Worm (Caenorhabditis elegans) whole organism, L3 larva: Measurements from ENCODE around the gene stg-1.
A peak's percentile ranks its signal among the peaks of the same experiment; 100 is the strongest.

Experiments used
- ama-1 ChIP-seq: fragments of 150-350 bp; optimal IDR thresholded peaks from 2 replicates; lab custom pipeline; 2018
- ceh-16 ChIP-seq: sonication (generic microtip); optimal IDR thresholded peaks from 2 replicates; lab custom pipeline; 2017; ENCODE audit warnings: missing biosample characterization, missing genetic modification characterization
- ceh-9 ChIP-seq: sonication (generic microtip); optimal IDR thresholded peaks from 2 replicates; lab custom pipeline; 2018; ENCODE audit warnings: missing biosample characterization, missing genetic modification characterization
- daf-12 ChIP-seq: fragments of 150-350 bp; optimal IDR thresholded peaks from 2 replicates; lab custom pipeline; 2014; ENCODE audit warnings: missing biosample characterization, missing genetic modification reagents, missing genetic modification characterization
- egl-27 ChIP-seq: sonication (generic microtip); optimal IDR thresholded peaks from 4 replicates; lab custom pipeline; 2017; ENCODE audit warnings: missing biosample characterization, missing genetic modification reagents, missing genetic modification characterization
- egl-5 ChIP-seq: fragments of 150-350 bp; optimal IDR thresholded peaks from 2 replicates; lab custom pipeline; 2017; ENCODE audit warnings: missing biosample characterization, missing genetic modification reagents, missing genetic modification characterization, inconsistent platforms
- elt-2 ChIP-seq: sonication (generic microtip); optimal IDR thresholded peaks from 2 replicates; lab custom pipeline; 2016; ENCODE audit warnings: missing genetic modification reagents, mild to moderate bottlenecking, missing genetic modification characterization, missing compliant biosample characterization
- eor-1 ChIP-seq, 2 experiments: fragments of 150-350 bp; optimal IDR thresholded peaks; 2 replicates each; lab custom pipeline; 2014 to 2018; ENCODE audit warnings: missing biosample characterization in 2 of 2, missing genetic modification characterization in 2 of 2
- fkh-10 ChIP-seq: sonication (generic microtip); optimal IDR thresholded peaks from 2 replicates; lab custom pipeline; 2017; ENCODE audit warnings: missing biosample characterization, missing genetic modification reagents, missing genetic modification characterization
- fkh-2 ChIP-seq: fragments of 150-350 bp; optimal IDR thresholded peaks from 2 replicates; lab custom pipeline; 2014; ENCODE audit warnings: missing biosample characterization, missing genetic modification reagents, missing genetic modification characterization
- fos-1 ChIP-seq: fragments of 150-350 bp; optimal IDR thresholded peaks from 2 replicates; lab custom pipeline; 2014; ENCODE audit warnings: missing biosample characterization, missing genetic modification characterization
- jun-1 ChIP-seq: fragments of 150-350 bp; optimal IDR thresholded peaks from 2 replicates; lab custom pipeline; 2014; ENCODE audit warnings: missing biosample characterization, missing genetic modification reagents, missing genetic modification characterization
- lin-15B ChIP-seq: fragments of 150-350 bp; optimal IDR thresholded peaks from 2 replicates; lab custom pipeline; 2014; ENCODE audit warnings: missing biosample characterization, missing genetic modification characterization
- lin-39 ChIP-seq: fragments of 150-350 bp; optimal IDR thresholded peaks from 2 replicates; lab custom pipeline; 2018; ENCODE audit warnings: missing biosample characterization, missing genetic modification reagents, missing genetic modification characterization
- lsy-12 ChIP-seq: sonication (generic microtip); optimal IDR thresholded peaks from 2 replicates; lab custom pipeline; 2016; ENCODE audit warnings: mild to moderate bottlenecking, missing genetic modification characterization, missing compliant biosample characterization
- mdl-1 ChIP-seq: fragments of 150-350 bp; optimal IDR thresholded peaks from 2 replicates; lab custom pipeline; 2014; ENCODE audit warnings: missing biosample characterization, missing genetic modification characterization
- mml-1 ChIP-seq: fragments of 150-350 bp; sonication (generic microtip); optimal IDR thresholded peaks from 3 replicates; lab custom pipeline; 2014; ENCODE audit warnings: missing biosample characterization, missing genetic modification characterization
- nfya-1 ChIP-seq: sonication (generic microtip); optimal IDR thresholded peaks from 2 replicates; lab custom pipeline; 2017; ENCODE audit warnings: missing genetic modification characterization, mild to moderate bottlenecking, missing compliant biosample characterization, antibody characterized with exemption, moderate library complexity; ENCODE audit not compliant: insufficient read depth
- nhr-12 ChIP-seq: fragments of 150-350 bp; optimal IDR thresholded peaks from 2 replicates; lab custom pipeline; 2014; ENCODE audit warnings: missing biosample characterization, missing genetic modification characterization
- nhr-23 ChIP-seq: fragments of 150-350 bp; optimal IDR thresholded peaks from 2 replicates; lab custom pipeline; 2014; ENCODE audit warnings: missing biosample characterization, missing genetic modification reagents, missing genetic modification characterization
- nhr-25 ChIP-seq: sonication (generic microtip); optimal IDR thresholded peaks from 2 replicates; lab custom pipeline; 2017; ENCODE audit warnings: missing biosample characterization, missing genetic modification characterization
- nhr-28 ChIP-seq: fragments of 150-350 bp; optimal IDR thresholded peaks from 2 replicates; lab custom pipeline; 2014; ENCODE audit warnings: missing biosample characterization, missing genetic modification characterization
- nhr-67 ChIP-seq: fragments of 150-350 bp; optimal IDR thresholded peaks from 2 replicates; lab custom pipeline; 2014; ENCODE audit warnings: missing biosample characterization, missing genetic modification characterization
- pha-4 ChIP-seq: fragments of 150-350 bp; optimal IDR thresholded peaks from 2 replicates; lab custom pipeline; 2014; ENCODE audit warnings: missing biosample characterization, missing genetic modification reagents, missing genetic modification characterization
- pqm-1 ChIP-seq: fragments of 150-350 bp; optimal IDR thresholded peaks from 2 replicates; lab custom pipeline; 2017; ENCODE audit warnings: missing biosample characterization, missing genetic modification characterization, inconsistent platforms
- sea-2 ChIP-seq: fragments of 150-350 bp; sonication (generic microtip); optimal IDR thresholded peaks from 4 replicates; lab custom pipeline; 2014; ENCODE audit warnings: missing biosample characterization, missing genetic modification reagents, missing genetic modification characterization
- snpc-4 ChIP-seq: fragments of 150-350 bp; optimal IDR thresholded peaks from 2 replicates; lab custom pipeline; 2014; ENCODE audit warnings: missing biosample characterization, missing genetic modification characterization
- tbx-2 ChIP-seq: sonication (generic microtip); optimal IDR thresholded peaks from 2 replicates; lab custom pipeline; 2016; ENCODE audit warnings: mild to moderate bottlenecking, missing genetic modification characterization, missing compliant biosample characterization
- unc-39 ChIP-seq: sonication (generic microtip); optimal IDR thresholded peaks from 4 replicates; lab custom pipeline; 2017; ENCODE audit warnings: missing biosample characterization, missing genetic modification characterization
- unc-62 ChIP-seq: fragments of 150-350 bp; sonication (generic microtip); optimal IDR thresholded peaks from 4 replicates; lab custom pipeline; 2014; ENCODE audit warnings: missing biosample characterization, missing genetic modification reagents, missing genetic modification characterization
- zag-1 ChIP-seq: fragments of 150-350 bp; optimal IDR thresholded peaks from 2 replicates; lab custom pipeline; 2014; ENCODE audit warnings: missing biosample characterization, missing genetic modification characterization
- ztf-11 ChIP-seq: fragments of 150-350 bp; optimal IDR thresholded peaks from 2 replicates; lab custom pipeline; 2014; ENCODE audit warnings: missing biosample characterization, missing genetic modification characterization
- ztf-4 ChIP-seq: fragments of 150-350 bp; optimal IDR thresholded peaks from 2 replicates; lab custom pipeline; 2014; ENCODE audit warnings: missing biosample characterization, missing genetic modification characterization

Gene stg-1

DNA sequence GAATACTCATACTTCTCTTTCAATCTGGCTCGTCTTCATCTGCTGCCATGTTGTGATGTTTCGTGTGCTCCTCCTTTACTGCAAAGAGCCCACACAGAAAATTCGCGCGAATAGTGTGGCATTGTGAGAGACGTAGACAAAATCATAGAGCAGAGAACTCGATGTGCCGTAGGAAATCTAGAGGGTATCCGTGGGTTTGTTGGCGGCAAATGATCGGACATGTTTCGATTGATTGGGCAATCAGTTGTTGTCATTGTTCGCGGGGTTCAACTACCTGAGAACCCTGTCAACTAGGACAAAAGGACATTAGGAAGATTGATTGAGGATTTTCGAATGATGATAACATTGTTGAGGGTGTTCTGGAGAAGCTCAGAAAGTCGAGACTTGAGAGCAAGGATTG is 35.4 kb downstream of the stg-1 start:
- no peak for TF ChIP-seq lin-39 (tag; lab: Kevin White, UChicago)
- TF ChIP-seq ama-1 (lab: Kevin White, UChicago): no peak
- no peak for TF ChIP-seq egl-5
- TF ChIP-seq ceh-16 (tag; lab: Kevin White, UChicago): no peak
- no peak for TF ChIP-seq fkh-2 (tag; lab: Kevin White, UChicago)
- no peak for TF ChIP-seq nhr-23 (tag; lab: Kevin White, UChicago)
- TF ChIP-seq nhr-28 (tag; lab: Kevin White, UChicago): no peak
- no peak for TF ChIP-seq snpc-4 (tag; lab: Kevin White, UChicago)
- TF ChIP-seq lin-15B (tag; lab: Kevin White, UChicago): no peak
- TF ChIP-seq ztf-4: no peak
- no peak for TF ChIP-seq nhr-12 (tag; lab: Kevin White, UChicago)
- TF ChIP-seq pqm-1 (tag; lab: Kevin White, UChicago): no peak
- no peak for TF ChIP-seq fos-1
- TF ChIP-seq mml-1 (tag; lab: Kevin White, UChicago): no peak
- no peak for TF ChIP-seq zag-1 (tag; lab: Kevin White, UChicago)

ce11 chrII:10021749-10022148 is 38.7 kb downstream of the stg-1 start:
- no peak for TF ChIP-seq nhr-25 (tag; lab: Kevin White, UChicago)
- TF ChIP-seq nhr-67 (tag; lab: Kevin White, UChicago): no peak
- no peak for TF ChIP-seq lin-39 (tag; lab: Kevin White, UChicago)
- TF ChIP-seq fkh-10 (GFP tag; lab: Kevin White, UChicago): peak; percentile 78

DNA sequence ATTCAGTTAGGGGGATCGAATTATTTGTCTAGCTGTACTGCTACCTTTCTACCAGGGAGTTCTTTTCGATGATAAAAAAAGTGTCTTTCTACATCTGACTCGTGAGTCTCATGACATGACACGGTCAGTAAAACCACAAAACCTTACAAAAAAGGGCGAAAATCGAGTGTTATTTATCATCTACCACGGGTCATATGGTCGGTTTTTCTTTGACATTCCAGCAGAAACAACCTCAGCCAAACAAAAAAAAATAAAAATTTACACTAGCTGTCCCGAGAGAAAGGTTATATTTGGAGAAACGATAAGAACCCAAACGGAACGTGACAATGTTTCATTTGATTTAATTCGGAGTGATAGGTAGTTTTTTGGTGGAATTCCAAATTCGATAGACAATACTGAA is 40.8 kb downstream of the stg-1 start:
- no peak for TF ChIP-seq nhr-23 (tag; lab: Kevin White, UChicago)
- no peak for TF ChIP-seq ztf-11 (tag; lab: Kevin White, UChicago)
- TF ChIP-seq pha-4: peak; percentile 43

ce11 chrII:10017528-10017927 is 42.9 kb downstream of the stg-1 start:
- TF ChIP-seq sea-2 (GFP tag; lab: Kevin White, UChicago) (no peak), daf-12 (tag; lab: Kevin White, UChicago) (no peak), ceh-16 (tag; lab: Kevin White, UChicago) (no peak), elt-2 (tag; lab: Kevin White, UChicago) (no peak), jun-1 (tag; lab: Kevin White, UChicago) (no peak), fos-1 (no peak), egl-27 (tag; lab: Kevin White, UChicago) (no peak), fkh-2 (tag; lab: Kevin White, UChicago) (no peak), ceh-9 (no peak)

ce11 chrII:10016013-10016412 is 44.4 kb downstream of the stg-1 start, which contains the start of gene lec-2:
Gene lec-2 (minus strand): TSS chrII:10016183.
- TF ChIP-seq nfya-1 (tag; lab: Kevin White, UChicago): peak; percentile 36
- TF ChIP-seq lin-15B (tag; lab: Kevin White, UChicago): no peak
- no peak for TF ChIP-seq unc-39
- TF ChIP-seq tbx-2 (tag; lab: Kevin White, UChicago): no peak
- peak; percentile 54 for TF ChIP-seq pha-4
- TF ChIP-seq, all 47 proteins: peak for 2

ce11 chrII:10014384-10014783 is 46.1 kb downstream of the stg-1 start:
- TF ChIP-seq elt-2 (tag; lab: Kevin White, UChicago) (no peak), eor-1 (tag; optimal IDR thresholded peaks at IDR 0.05; lab: Kevin White, UChicago) (no peak), nhr-28 (tag; lab: Kevin White, UChicago) (no peak), lsy-12 (tag; lab: Kevin White, UChicago) (no peak), nhr-12 (tag; lab: Kevin White, UChicago) (no peak), zag-1 (tag; lab: Kevin White, UChicago) (no peak), ceh-9 (no peak), egl-5 (no peak), unc-62 (no peak), mdl-1 (tag; lab: Kevin White, UChicago) (no peak), sea-2 (GFP tag; lab: Kevin White, UChicago) (no peak)
